Fruit fly (Drosophila melanogaster): ENCODE results near the gene CG4408.

CG4408 gene

dm6 chr3R:23363515-23364124, at the start of gene CG4408:
Gene CG4408 (minus strand): TSS chr3R:23363574.
- peak; percentile 43 for TF ChIP-seq CG30403 (GFP tag; optimal IDR thresholded peaks at IDR 0.05)
- TF ChIP-seq dysf (GFP tag; IDR thresholded peaks at IDR 0.05), result 0 out of 3 replicates have a peak, but pooled peaks have one; percentile 16
- no peak for TF ChIP-seq CG5180 (GFP tag; optimal IDR thresholded peaks at IDR 0.05)
- no peak for TF ChIP-seq CHES-1-like (GFP tag; optimal IDR thresholded peaks at IDR 0.05)
- TF ChIP-seq CG12391 (tag; optimal IDR thresholded peaks at IDR 0.05), result peak; percentile 10
- no peak for TF ChIP-seq Mrtf (GFP tag; IDR thresholded peaks at IDR 0.05)
- TF ChIP-seq Ets65A (GFP tag), result peak; percentile 30
- TF ChIP-seq CG6272 (GFP tag; IDR thresholded peaks at IDR 0.05), result 0 out of 2 replicates have a peak, but pooled peaks have one; percentile 22
- TF ChIP-seq Trl (optimal IDR thresholded peaks at IDR 0.05), result no peak
- peak; percentile 20 for TF ChIP-seq Trl (GFP tag; optimal IDR thresholded peaks at IDR 0.05)
- peak; percentile 14 for TF ChIP-seq Dek (tag; optimal IDR thresholded peaks at IDR 0.05)
- no peak for TF ChIP-seq Scr (GFP tag; IDR thresholded peaks at IDR 0.05; ENCODE audit: partially characterized antibody)
- TF ChIP-seq CG1647 (GFP tag; optimal IDR thresholded peaks at IDR 0.05), result no peak
- TF ChIP-seq CG14441 (GFP tag; IDR thresholded peaks at IDR 0.05), result no peak
- TF ChIP-seq Opbp (GFP tag; IDR thresholded peaks at IDR 0.05; ENCODE audit: partially characterized antibody), result no peak
- TF ChIP-seq tgo (GFP tag; IDR thresholded peaks at IDR 0.05), result peak; percentile 49
- peak; percentile 7 for TF ChIP-seq Dip3 (GFP tag; optimal IDR thresholded peaks at IDR 0.05)
- TF ChIP-seq CG10959 (GFP tag; IDR thresholded peaks at IDR 0.05), result no peak
- TF ChIP-seq CG6689 (GFP tag; IDR thresholded peaks at IDR 0.05), result no peak; the same call in 1 of the 2 replicates
- TF ChIP-seq CG1603 (tag; optimal IDR thresholded peaks at IDR 0.05), result peak; percentile 16
- TF ChIP-seq CG11695 (GFP tag; IDR thresholded peaks at IDR 0.05), result 0 out of 3 replicates have a peak, but pooled peaks have one; percentile 10
- peak; percentile 65 for TF ChIP-seq CG2678 (tag; optimal IDR thresholded peaks at IDR 0.05)
- no peak for TF ChIP-seq CG6765 (GFP tag; optimal IDR thresholded peaks at IDR 0.05)
- no peak for TF ChIP-seq CG10431 (GFP tag; optimal IDR thresholded peaks at IDR 0.05)
- TF ChIP-seq CG15011 (GFP tag; optimal IDR thresholded peaks at IDR 0.05), result no peak
- no peak for TF ChIP-seq CG15479 (GFP tag; optimal IDR thresholded peaks at IDR 0.05)
- peak; percentile 45 for TF ChIP-seq CG12071 (GFP tag; optimal IDR thresholded peaks at IDR 0.05)
- TF ChIP-seq CG13296 (GFP tag; optimal IDR thresholded peaks at IDR 0.05), result peak; percentile 32
- peak; percentile 53 for TF ChIP-seq Meics (GFP tag; optimal IDR thresholded peaks at IDR 0.05)
- peak; percentile 43 for TF ChIP-seq phol (tag; optimal IDR thresholded peaks at IDR 0.05)
- peak; percentile 52; the same call in 1 of the 2 replicates for TF ChIP-seq Ptx1 (GFP tag; IDR thresholded peaks at IDR 0.05)
- TF ChIP-seq grn (GFP tag; optimal IDR thresholded peaks at IDR 0.05), result no peak
- TF ChIP-seq sens (GFP tag), result peak; percentile 79
- no peak for TF ChIP-seq CG2889 (GFP tag; IDR thresholded peaks at IDR 0.05)
- TF ChIP-seq row (GFP tag; IDR thresholded peaks at IDR 0.05), result peak; percentile 70
- peak; percentile 36; the same call in 1 of the 2 replicates for TF ChIP-seq CG10366 (GFP tag; IDR thresholded peaks at IDR 0.05)
- TF ChIP-seq CG3163 (GFP tag; optimal IDR thresholded peaks at IDR 0.05), result no peak
- TF ChIP-seq Fer3 (tag; optimal IDR thresholded peaks at IDR 0.05), result peak; percentile 56
- 0 out of 3 replicates have a peak, but pooled peaks have one; percentile 32 for TF ChIP-seq CG11560 (tag; IDR thresholded peaks at IDR 0.05)
- TF ChIP-seq CG15514 (GFP tag; optimal IDR thresholded peaks at IDR 0.05), result peak; percentile 3
- TF ChIP-seq CG6791 (GFP tag; IDR thresholded peaks at IDR 0.05; ENCODE audit: partially characterized antibody), result no peak
- TF ChIP-seq H15 (GFP tag; IDR thresholded peaks at IDR 0.05), result 0 out of 3 replicates have a peak, but pooled peaks have one; percentile 34
- peak; percentile 19 for TF ChIP-seq Hsf (GFP tag; optimal IDR thresholded peaks at IDR 0.05)
- peak; percentile 27; the same call in 1 of the 2 replicates for TF ChIP-seq Atf6 (GFP tag; IDR thresholded peaks at IDR 0.05)
- peak; percentile 25 for TF ChIP-seq Hmr (GFP tag; optimal IDR thresholded peaks at IDR 0.05)
- 0 out of 3 replicates have a peak, but pooled peaks have one; percentile 22 for TF ChIP-seq CG17361 (GFP tag; IDR thresholded peaks at IDR 0.05)
- no peak for TF ChIP-seq Hmx (GFP tag; optimal IDR thresholded peaks at IDR 0.05)
- TF ChIP-seq jing (GFP tag; optimal IDR thresholded peaks at IDR 0.05), result no peak
- peak; percentile 25 for TF ChIP-seq D19A (tag; optimal IDR thresholded peaks at IDR 0.05)
- no peak for TF ChIP-seq CG15601 (tag; optimal IDR thresholded peaks at IDR 0.05)

Measured in whole organism, embryonic.